Worm (Caenorhabditis elegans): ENCODE results near the gene VW02B12L.2.

VW02B12L.2 gene

ce11 chrII:11424032-11424431 is 16.1 kb downstream of the VW02B12L.2 start:
- no peak for TF ChIP-seq dmd-4 (tag; optimal IDR thresholded peaks at IDR 0.05; ENCODE audit: borderline replicate concordance)
- no peak for TF ChIP-seq sdc-2 (tag; optimal IDR thresholded peaks at IDR 0.05)
- no peak for TF ChIP-seq syd-9 (tag; optimal IDR thresholded peaks at IDR 0.05)
- no peak for TF ChIP-seq ets-4 (tag; optimal IDR thresholded peaks at IDR 0.05)
- TF ChIP-seq hlh-6 (tag; optimal IDR thresholded peaks at IDR 0.05) = no peak
- TF ChIP-seq pha-2 (tag; optimal IDR thresholded peaks at IDR 0.05) = no peak
- no peak for TF ChIP-seq fax-1 (tag; optimal IDR thresholded peaks at IDR 0.05)
- no peak for TF ChIP-seq ahr-1 (tag; optimal IDR thresholded peaks at IDR 0.05)
- TF ChIP-seq pag-3 (tag; optimal IDR thresholded peaks at IDR 0.05; ENCODE audit: borderline replicate concordance) = no peak
- TF ChIP-seq unc-3 (GFP tag; conservative IDR thresholded peaks at IDR 0.05) = no peak
- no peak for TF ChIP-seq unc-3 (tag; optimal IDR thresholded peaks at IDR 0.05)
- no peak for TF ChIP-seq ceh-24 (tag; optimal IDR thresholded peaks at IDR 0.05)
- TF ChIP-seq Y22D7AL.16 (tag; optimal IDR thresholded peaks at IDR 0.05) = no peak
- no peak for TF ChIP-seq zip-5 (tag; optimal IDR thresholded peaks at IDR 0.05)
- no peak for TF ChIP-seq mec-3 (tag; optimal IDR thresholded peaks at IDR 0.05; ENCODE audit: borderline replicate concordance)
- no peak for TF ChIP-seq ref-2 (tag; optimal IDR thresholded peaks at IDR 0.05)
- no peak for TF ChIP-seq unc-86 (tag; optimal IDR thresholded peaks at IDR 0.05)
- TF ChIP-seq gmeb-2 (tag; optimal IDR thresholded peaks at IDR 0.05) = no peak

- TF ChIP-seq ceh-2 (tag; optimal IDR thresholded peaks at IDR 0.05) (no peak), pat-9 (tag; optimal IDR thresholded peaks at IDR 0.05) (no peak), hlh-8 (tag; optimal IDR thresholded peaks at IDR 0.05) (no peak), tbx-7 (tag; optimal IDR thresholded peaks at IDR 0.05) (no peak), C08G9.2 (tag; optimal IDR thresholded peaks at IDR 0.05) (no peak), fkh-6 (tag; optimal IDR thresholded peaks at IDR 0.05) (no peak), fkh-10 (GFP tag; optimal IDR thresholded peaks at IDR 0.05) (no peak), K02D7.2 (tag; optimal IDR thresholded peaks at IDR 0.05) (no peak), ceh-14 (tag; optimal IDR thresholded peaks at IDR 0.05) (no peak), lin-11 (tag; optimal IDR thresholded peaks at IDR 0.05) (no peak), ets-4 (tag; optimal IDR thresholded peaks at IDR 0.05) (no peak), C38D4.7 (GFP tag; optimal IDR thresholded peaks at IDR 0.05) (no peak), gmeb-2 (tag; optimal IDR thresholded peaks at IDR 0.05) (no peak), dve-1 (tag; optimal IDR thresholded peaks at IDR 0.05) (no peak), pax-1 (tag; optimal IDR thresholded peaks at IDR 0.05) (no peak), unc-3 (GFP tag; conservative IDR thresholded peaks at IDR 0.05) (no peak), unc-3 (tag; optimal IDR thresholded peaks at IDR 0.05) (no peak), ceh-34 (tag; optimal IDR thresholded peaks at IDR 0.05) (no peak), unc-86 (tag; optimal IDR thresholded peaks at IDR 0.05) (no peak), ceh-48 (tag; optimal IDR thresholded peaks at IDR 0.05) (no peak)
Measured at ce11 chrII:11418476-11418875, 21.7 kb downstream of the VW02B12L.2 start.

ce11 chrII:11417999-11418398 is 22.1 kb downstream of the VW02B12L.2 start, which contains the start of gene C05D12.2:
C05D12.2 (plus strand) TSS chrII:11418299.
- TF ChIP-seq ceh-24 (tag; optimal IDR thresholded peaks at IDR 0.05) (no peak), ceh-18 (tag; optimal IDR thresholded peaks at IDR 0.05) (no peak), pag-3 (tag; optimal IDR thresholded peaks at IDR 0.05; ENCODE audit: borderline replicate concordance) (no peak), dve-1 (tag; optimal IDR thresholded peaks at IDR 0.05) (no peak), unc-55 (GFP tag; optimal IDR thresholded peaks at IDR 0.05) (no peak), sdc-2 (tag; optimal IDR thresholded peaks at IDR 0.05) (no peak), hlh-15 (tag; optimal IDR thresholded peaks at IDR 0.05) (no peak), fkh-6 (tag; optimal IDR thresholded peaks at IDR 0.05) (no peak), ceh-9 (tag; optimal IDR thresholded peaks at IDR 0.05) (no peak), unc-3 (GFP tag; conservative IDR thresholded peaks at IDR 0.05) (no peak), unc-3 (tag; optimal IDR thresholded peaks at IDR 0.05) (no peak), mec-3 (tag; optimal IDR thresholded peaks at IDR 0.05; ENCODE audit: borderline replicate concordance) (no peak), odd-2 (tag; optimal IDR thresholded peaks at IDR 0.05) (no peak), nfya-1 (tag; optimal IDR thresholded peaks at IDR 0.05) (no peak), elt-4 (tag; optimal IDR thresholded peaks at IDR 0.05) (no peak), tbx-7 (tag; optimal IDR thresholded peaks at IDR 0.05) (no peak), nhr-11 (tag; optimal IDR thresholded peaks at IDR 0.05) (no peak), pax-1 (tag; optimal IDR thresholded peaks at IDR 0.05) (no peak), ttx-3 (tag; optimal IDR thresholded peaks at IDR 0.05) (no peak), Y22D7AL.16 (tag; optimal IDR thresholded peaks at IDR 0.05) (no peak), sox-2 (GFP tag; IDR thresholded peaks at IDR 0.05) (no peak)

All from whole organism, late embryonic.